Worm (Caenorhabditis elegans) whole organism, late embryonic: ENCODE measurements around the gene M7.12.

ENCODE experiments used
- ahr-1 ChIP-seq: sonication (generic microtip); optimal IDR thresholded peaks from 2 replicates; lab custom pipeline; 2016; ENCODE audit warnings: missing genetic modification characterization, missing compliant biosample characterization
- ama-1 ChIP-seq: fragments of 150-350 bp; optimal IDR thresholded peaks from 2 replicates; lab custom pipeline; 2014
- ets-4 ChIP-seq: sonication (generic microtip); optimal IDR thresholded peaks from 2 replicates; lab custom pipeline; 2016; ENCODE audit warnings: missing genetic modification characterization, missing compliant biosample characterization

DNA sequence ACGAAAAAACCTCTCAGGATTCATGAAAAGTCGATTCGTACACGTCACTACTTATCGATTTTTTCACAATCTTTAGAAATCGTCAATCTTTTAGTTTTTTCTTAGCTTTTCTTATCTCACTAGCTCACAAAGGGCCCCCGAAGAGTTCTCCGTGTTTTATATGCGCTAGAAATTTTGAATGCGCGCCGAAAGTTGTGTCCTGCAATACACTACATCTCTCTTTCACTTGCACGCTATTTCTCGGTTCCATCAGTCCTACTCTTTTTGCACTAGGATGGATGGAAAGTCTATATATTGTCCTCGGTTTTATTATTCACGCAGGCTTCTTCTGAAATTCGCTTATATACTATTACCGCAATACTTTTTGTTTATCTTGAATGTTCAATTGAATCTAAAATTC, 27.8 kb upstream of the M7.12 start:
- TF ChIP-seq ama-1 (no peak), ets-4 (tag; lab: Kevin White, UChicago) (no peak), ahr-1 (no peak)
